Fruit fly (Drosophila melanogaster): ENCODE data around the gene CG43783.

Gene CG43783

dm6 chr3L:8985848-8986320, 31.8 kb upstream of the CG43783 start, which contains the start of gene Galk (continued):
- TF ChIP-seq NFAT (GFP tag; IDR thresholded peaks at IDR 0.05) (peak; percentile 87), Oaz (GFP tag; IDR thresholded peaks at IDR 0.05) (peak; percentile 48), CG4617 (GFP tag; optimal IDR thresholded peaks at IDR 0.05; ENCODE audit: borderline replicate concordance) (no peak), CG4854 (GFP tag; optimal IDR thresholded peaks at IDR 0.05) (peak; percentile 37), CG9797 (GFP tag; optimal IDR thresholded peaks at IDR 0.05) (no peak), CG12942 (GFP tag; optimal IDR thresholded peaks at IDR 0.05) (peak; percentile 11), CG31441 (GFP tag; IDR thresholded peaks at IDR 0.05) (0 out of 2 replicates have a peak, but pooled peaks have one; percentile 27), CG14710 (tag; optimal IDR thresholded peaks at IDR 0.05) (peak; percentile 1), Bteb2 (GFP tag; optimal IDR thresholded peaks at IDR 0.05) (peak; percentile 17), aop (GFP tag; IDR thresholded peaks at IDR 0.05) (peak; percentile 74; the same call in 1 of the 2 replicates), Camta (GFP tag; optimal IDR thresholded peaks at IDR 0.05) (no peak), pb (GFP tag; optimal IDR thresholded peaks at IDR 0.05) (no peak), tll (GFP tag; optimal IDR thresholded peaks at IDR 0.05) (no peak), Pdp1 (GFP tag; optimal IDR thresholded peaks at IDR 0.05) (peak; percentile 42), MBD-R2 (GFP tag; IDR thresholded peaks at IDR 0.05) (no peak; the same call in 1 of the 2 replicates), amos (GFP tag; IDR thresholded peaks at IDR 0.05; ENCODE audit: partially characterized antibody) (no peak), zfh2 (GFP tag; optimal IDR thresholded peaks at IDR 0.05) (peak; percentile 56), CG2199 (GFP tag; IDR thresholded peaks at IDR 0.05) (peak; percentile 34; the same call in 1 of the 3 replicates), crp (GFP tag; optimal IDR thresholded peaks at IDR 0.05) (no peak), H15 (GFP tag; IDR thresholded peaks at IDR 0.05) (no peak), CG17361 (GFP tag; IDR thresholded peaks at IDR 0.05) (no peak; the same call in 2 of the 3 replicates), chinmo (GFP tag; IDR thresholded peaks at IDR 0.05; ENCODE audit: partially characterized antibody) (no peak), Sox100B (GFP tag; optimal IDR thresholded peaks at IDR 0.05) (no peak), Max (GFP tag; optimal IDR thresholded peaks at IDR 0.05) (no peak), ci (GFP tag; IDR thresholded peaks at IDR 0.05) (no peak; the same call in 2 of the 3 replicates), NK7.1 (GFP tag; optimal IDR thresholded peaks at IDR 0.05) (no peak), CG16813 (GFP tag; IDR thresholded peaks at IDR 0.05; ENCODE audit: partially characterized antibody) (no peak), fd3F (GFP tag; optimal IDR thresholded peaks at IDR 0.05) (peak; percentile 24), Elba2 (GFP tag; optimal IDR thresholded peaks at IDR 0.05) (no peak), CG14050 (GFP tag; IDR thresholded peaks at IDR 0.05) (no peak), Dek (tag; optimal IDR thresholded peaks at IDR 0.05) (peak; percentile 43), dpn (GFP tag; optimal IDR thresholded peaks at IDR 0.05) (peak; percentile 68 to 75), tup (GFP tag; optimal IDR thresholded peaks at IDR 0.05) (peak; percentile 39), CG9437 (GFP tag; optimal IDR thresholded peaks at IDR 0.05) (peak; percentile 40), prd (optimal IDR thresholded peaks at IDR 0.05) (no peak), prd (GFP tag; IDR thresholded peaks at IDR 0.05) (peak; percentile 68), pho (GFP tag; optimal IDR thresholded peaks at IDR 0.05) (peak; percentile 36), CG7928 (GFP tag; optimal IDR thresholded peaks at IDR 0.05) (no peak), br (optimal IDR thresholded peaks at IDR 0.05) (no peak), cato (GFP tag; optimal IDR thresholded peaks at IDR 0.05; ENCODE audit: borderline replicate concordance) (no peak), pfk (GFP tag; optimal IDR thresholded peaks at IDR 0.05) (peak; percentile 37), esg (GFP tag; conservative IDR thresholded peaks at IDR 0.05) (no peak), CG14667 (GFP tag; IDR thresholded peaks at IDR 0.05) (peak; percentile 50), CG30431 (GFP tag; optimal IDR thresholded peaks at IDR 0.05) (no peak), knrl (GFP tag; IDR thresholded peaks at IDR 0.05; ENCODE audit: partially characterized antibody) (no peak), CG11093 (GFP tag; IDR thresholded peaks at IDR 0.05) (no peak), HmgD (GFP tag; optimal IDR thresholded peaks at IDR 0.05) (no peak), CG3163 (GFP tag; optimal IDR thresholded peaks at IDR 0.05) (peak; percentile 5), B-H2 (GFP tag; optimal IDR thresholded peaks at IDR 0.05) (peak; percentile 48), slbo (GFP tag; IDR thresholded peaks at IDR 0.05) (peak; percentile 90), fu2 (GFP tag; optimal IDR thresholded peaks at IDR 0.05) (peak; percentile 41)

All from whole organism, embryonic.